Worm (Caenorhabditis elegans): ENCODE data around the gene C17C3.15.

DNA sequence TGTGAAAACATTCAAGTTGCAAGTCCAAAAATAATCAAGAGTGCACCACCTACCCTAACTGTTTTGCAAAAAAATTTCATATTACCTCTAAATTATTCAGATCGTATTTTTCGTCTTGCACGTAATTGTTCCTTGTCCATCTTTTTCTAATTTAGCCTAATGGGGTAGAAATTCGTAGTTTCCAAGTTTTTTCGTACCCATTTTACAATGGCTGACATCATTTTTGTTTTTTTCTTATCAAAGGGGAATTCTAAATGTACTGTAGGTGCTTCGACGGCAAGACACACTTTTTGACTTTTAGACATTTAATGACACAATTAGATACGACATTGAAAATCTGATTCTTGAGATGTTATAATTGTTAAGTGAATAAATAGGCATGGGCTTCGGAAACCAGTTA, 34.0 kb downstream of the C17C3.15 start:
- no peak for TF ChIP-seq ama-1 (optimal IDR thresholded peaks at IDR 0.05)
- TF ChIP-seq fkh-8 (tag; optimal IDR thresholded peaks at IDR 0.05): no peak
- TF ChIP-seq aly-2 (tag; optimal IDR thresholded peaks at IDR 0.05): no peak
- no peak for TF ChIP-seq mdl-1 (tag; optimal IDR thresholded peaks at IDR 0.05)
- TF ChIP-seq lir-3 (tag; optimal IDR thresholded peaks at IDR 0.05; ENCODE audit: poor library complexity): no peak
- no peak for TF ChIP-seq jun-1 (tag; optimal IDR thresholded peaks at IDR 0.05)
